Fruit fly (Drosophila melanogaster): ENCODE results near the gene CG8677.

DNA sequence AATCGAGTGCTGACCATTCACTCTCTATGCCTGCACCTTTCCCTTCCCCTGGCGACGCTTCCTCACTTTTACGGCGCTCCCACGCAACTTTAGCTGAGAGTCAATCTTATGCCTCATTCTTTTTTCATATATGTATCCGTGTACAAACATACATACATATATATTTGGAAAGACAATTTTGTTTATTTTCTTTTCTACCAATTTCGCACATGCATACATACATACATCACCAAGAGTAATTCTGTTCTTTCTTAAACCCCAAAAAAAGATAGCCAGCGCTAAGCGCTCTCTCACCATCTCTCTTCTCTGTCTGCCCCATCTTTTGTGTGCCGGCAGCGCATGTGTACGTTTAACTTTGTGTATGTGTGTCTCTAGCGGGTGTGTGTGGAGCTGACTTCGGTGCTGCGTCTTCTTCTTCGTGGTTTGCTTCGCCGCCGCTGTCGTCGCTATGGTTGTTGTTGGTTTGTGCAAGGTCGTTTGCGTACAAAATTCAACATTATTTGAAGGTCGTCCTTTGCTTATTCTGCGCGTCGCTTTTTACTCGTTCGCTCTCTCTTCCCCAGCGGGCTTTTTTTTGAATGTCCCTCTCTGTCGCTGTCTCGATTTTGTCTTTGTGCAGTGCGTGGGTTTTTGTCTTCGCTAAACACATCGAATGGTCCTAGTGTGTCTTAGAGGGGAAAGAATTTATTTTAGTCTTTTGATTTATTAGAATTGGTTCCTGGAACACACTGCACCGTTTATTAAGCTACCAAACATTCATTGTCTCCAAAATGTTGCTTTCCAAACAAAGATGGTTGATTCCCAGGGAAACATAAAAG is 29.6 kb downstream of the CG8677 start:
- TF ChIP-seq psq (optimal IDR thresholded peaks at IDR 0.05) (no peak), usp (GFP tag; optimal IDR thresholded peaks at IDR 0.05) (no peak)

Measured in whole organism.